Fruit fly (Drosophila melanogaster): ENCODE measurements around the gene dbf.

DNA sequence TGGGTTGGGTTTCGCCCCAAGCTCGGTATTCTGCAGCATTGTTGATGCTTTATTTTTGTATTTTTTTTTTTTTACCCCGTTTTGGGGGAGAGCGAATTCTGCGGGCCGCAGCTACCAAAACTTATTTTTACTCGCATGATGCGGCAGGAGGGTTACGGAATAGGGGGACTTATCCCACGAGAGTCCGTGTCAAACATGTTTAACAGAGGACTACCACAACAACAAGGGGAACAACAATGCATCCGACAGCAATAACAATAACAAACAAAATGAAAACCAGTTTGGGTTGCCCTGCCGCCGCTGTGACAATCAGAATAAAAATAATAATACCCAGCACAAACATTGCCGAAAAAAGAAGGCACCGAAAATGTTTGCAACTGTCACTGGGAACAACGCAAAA is 38.3 kb upstream of the dbf start:
- TF ChIP-seq CG7101 (tag; optimal IDR thresholded peaks at IDR 0.05) (no peak), CG7045 (GFP tag; optimal IDR thresholded peaks at IDR 0.05) (no peak), Mnt (GFP tag; optimal IDR thresholded peaks at IDR 0.05) (no peak), CG14711 (tag; optimal IDR thresholded peaks at IDR 0.05) (no peak), CG11617 (GFP tag; optimal IDR thresholded peaks at IDR 0.05) (no peak), cnc (optimal IDR thresholded peaks at IDR 0.05) (no peak), CG33017 (tag; optimal IDR thresholded peaks at IDR 0.05) (no peak)
